Fruit fly (Drosophila melanogaster) whole organism, adult: ENCODE measurements around the gene numb.

Experiments used
- CG11617 ChIP-seq: fragments of 200-800 bp; sonication (Bioruptor generic); optimal IDR thresholded peaks from 2 replicates; lab custom pipeline; 2017; ENCODE audit warnings: mild to moderate bottlenecking, missing biosample characterization, missing genetic modification reagents, missing genetic modification characterization
- CG12768 ChIP-seq: fragments of 200-800 bp; sonication (Bioruptor generic); optimal IDR thresholded peaks from 2 replicates; lab custom pipeline; 2017; ENCODE audit warnings: missing biosample characterization, missing genetic modification characterization, mild to moderate bottlenecking, moderate library complexity, missing genetic modification reagents
- CG14711 ChIP-seq: fragments of 200-800 bp; sonication (Bioruptor generic); optimal IDR thresholded peaks from 2 replicates; lab custom pipeline; 2018; ENCODE audit warnings: missing biosample characterization, mild to moderate bottlenecking, missing genetic modification characterization, moderate library complexity
- CG1620 ChIP-seq: fragments of 200-800 bp; sonication (Bioruptor generic); optimal IDR thresholded peaks from 2 replicates; lab custom pipeline; 2016; ENCODE audit warnings: missing biosample characterization, missing genetic modification characterization
- CG33017 ChIP-seq: fragments of 200-800 bp; sonication (Bioruptor generic); optimal IDR thresholded peaks from 2 replicates; lab custom pipeline; 2018; ENCODE audit warnings: missing biosample characterization, mild to moderate bottlenecking, missing genetic modification characterization, moderate library complexity
- CG5204 ChIP-seq: fragments of 200-800 bp; sonication (Bioruptor generic); optimal IDR thresholded peaks from 2 replicates; lab custom pipeline; 2016; ENCODE audit warnings: missing biosample characterization, missing genetic modification characterization
- CG7045 ChIP-seq: fragments of 200-800 bp; sonication (Bioruptor generic); optimal IDR thresholded peaks from 2 replicates; lab custom pipeline; 2017; ENCODE audit warnings: missing biosample characterization, mild to moderate bottlenecking, missing genetic modification characterization
- CG7101 ChIP-seq: fragments of 200-800 bp; sonication (Bioruptor generic); optimal IDR thresholded peaks from 2 replicates; lab custom pipeline; 2018; ENCODE audit warnings: missing biosample characterization, mild to moderate bottlenecking, missing genetic modification characterization, moderate library complexity
- Clk ChIP-seq: fragments of 200-800 bp; sonication (Bioruptor generic); optimal IDR thresholded peaks from 2 replicates; lab custom pipeline; 2017; ENCODE audit warnings: missing biosample characterization, missing genetic modification characterization
- Crg-1 ChIP-seq: fragments of 200-800 bp; sonication (Bioruptor generic); optimal IDR thresholded peaks from 2 replicates; lab custom pipeline; 2016; ENCODE audit warnings: missing biosample characterization, missing genetic modification characterization
- Hr96 ChIP-seq: fragments of 200-800 bp; sonication (Bioruptor generic); optimal IDR thresholded peaks from 2 replicates; lab custom pipeline; 2016; ENCODE audit warnings: missing biosample characterization, missing genetic modification characterization
- Mnt ChIP-seq: fragments of 200-800 bp; sonication (Bioruptor generic); optimal IDR thresholded peaks from 2 replicates; lab custom pipeline; 2016; ENCODE audit warnings: missing biosample characterization, mild to moderate bottlenecking, missing genetic modification characterization
- bab1 ChIP-seq: fragments of 200-800 bp; sonication (Bioruptor generic); optimal IDR thresholded peaks from 3 replicates; lab custom pipeline; 2019; ENCODE audit warnings: missing biosample characterization, mild to moderate bottlenecking, missing genetic modification characterization, moderate library complexity
- cic ChIP-seq: fragments of 200-800 bp; sonication (Bioruptor generic); optimal IDR thresholded peaks from 2 replicates; lab custom pipeline; 2017; ENCODE audit warnings: missing biosample characterization, mild to moderate bottlenecking, missing genetic modification characterization, moderate library complexity
- cnc ChIP-seq, 2 experiments: fragments of >200 bp; optimal IDR thresholded peaks; 2 replicates each; lab custom pipeline; 2017
- kay ChIP-seq: fragments of 200-800 bp; sonication (Bioruptor generic); peaks from one replicate; lab custom pipeline; 2016; ENCODE audit warnings: missing biosample characterization, missing genetic modification characterization, borderline replicate concordance
- ovo ChIP-seq: fragments of 200-800 bp; sonication (Bioruptor generic); optimal IDR thresholded peaks from 2 replicates; lab custom pipeline; 2016; ENCODE audit warnings: missing biosample characterization, missing genetic modification characterization
- pad ChIP-seq: fragments of 200-800 bp; sonication (Bioruptor generic); optimal IDR thresholded peaks from 3 replicates; lab custom pipeline; 2017; ENCODE audit warnings: missing biosample characterization, missing genetic modification characterization, mild to moderate bottlenecking, moderate library complexity, missing genetic modification reagents
- tj ChIP-seq: fragments of 200-800 bp; sonication (Bioruptor generic); optimal IDR thresholded peaks from 3 replicates; lab custom pipeline; 2017; ENCODE audit warnings: missing biosample characterization, mild to moderate bottlenecking, missing genetic modification characterization, moderate library complexity
- toe ChIP-seq: fragments of 200-800 bp; sonication (Bioruptor generic); optimal IDR thresholded peaks from 2 replicates; lab custom pipeline; 2016; ENCODE audit warnings: missing biosample characterization, missing genetic modification characterization

numb gene

dm6 chr2L:9440640-9441039 is 3.4 kb downstream of the numb start, which contains the start of gene CG33723:
Gene CG33723 (minus strand): TSS chr2L:9440740.
- TF ChIP-seq CG1620 (GFP tag; lab: Kevin White, UChicago) (no peak), CG7101 (tag; lab: Kevin White, UChicago) (no peak), Clk (GFP tag; lab: Kevin White, UChicago) (no peak), CG11617 (GFP tag; lab: Kevin White, UChicago) (no peak), CG33017 (tag; lab: Kevin White, UChicago) (no peak), CG12768 (GFP tag; lab: Kevin White, UChicago) (no peak), Hr96 (GFP tag; lab: Kevin White, UChicago) (no peak), cnc (optimal IDR thresholded peaks at IDR 0.05; lab: Kevin White, UChicago) (no peak), cic (GFP tag; lab: Kevin White, UChicago) (no peak), Crg-1 (GFP tag; lab: Kevin White, UChicago) (no peak), CG14711 (tag; lab: Kevin White, UChicago) (no peak), tj (GFP tag; lab: Kevin White, UChicago) (no peak), Mnt (no peak), ovo (GFP tag; lab: Kevin White, UChicago) (no peak), toe (GFP tag; lab: Kevin White, UChicago) (no peak), pad (GFP tag; lab: Kevin White, UChicago) (no peak), CG5204 (GFP tag; lab: Kevin White, UChicago) (no peak)

- TF ChIP-seq Crg-1 (GFP tag; lab: Kevin White, UChicago) (no peak), CG11617 (GFP tag; lab: Kevin White, UChicago) (no peak), bab1 (no peak), Clk (GFP tag; lab: Kevin White, UChicago) (no peak), CG12768 (GFP tag; lab: Kevin White, UChicago) (no peak), CG7101 (tag; lab: Kevin White, UChicago) (no peak), CG5204 (GFP tag; lab: Kevin White, UChicago) (no peak)
Measured at dm6 chr2L:9442795-9443287, 5.6 kb downstream of the numb start.

- TF ChIP-seq ovo (GFP tag; lab: Kevin White, UChicago) (no peak), CG11617 (GFP tag; lab: Kevin White, UChicago) (no peak), pad (GFP tag; lab: Kevin White, UChicago) (no peak), bab1 (no peak), cnc (optimal IDR thresholded peaks at IDR 0.05; lab: Kevin White, UChicago) (no peak), CG33017 (tag; lab: Kevin White, UChicago) (no peak), CG7101 (tag; lab: Kevin White, UChicago) (no peak), CG5204 (GFP tag; lab: Kevin White, UChicago) (no peak), Mnt (no peak), CG7045 (GFP tag; lab: Kevin White, UChicago) (no peak), Hr96 (GFP tag; lab: Kevin White, UChicago) (no peak), toe (GFP tag; lab: Kevin White, UChicago) (no peak), CG1620 (GFP tag; lab: Kevin White, UChicago) (no peak), tj (GFP tag; lab: Kevin White, UChicago) (no peak), CG14711 (tag; lab: Kevin White, UChicago) (no peak), kay (GFP tag; lab: Kevin White, UChicago) (no peak)
Measured at dm6 chr2L:9445753-9446152, 8.5 kb downstream of the numb start.

- no peak for TF ChIP-seq Mnt
- no peak for TF ChIP-seq pad (GFP tag; lab: Kevin White, UChicago)
- no peak for TF ChIP-seq CG7045 (GFP tag; lab: Kevin White, UChicago)
- TF ChIP-seq cnc (optimal IDR thresholded peaks at IDR 0.05; lab: Kevin White, UChicago) = no peak
- TF ChIP-seq CG12768 (GFP tag; lab: Kevin White, UChicago) = no peak
- no peak for TF ChIP-seq cic (GFP tag; lab: Kevin White, UChicago)
- TF ChIP-seq Hr96 (GFP tag; lab: Kevin White, UChicago) = no peak
- TF ChIP-seq CG1620 (GFP tag; lab: Kevin White, UChicago) = no peak
- no peak for TF ChIP-seq CG5204 (GFP tag; lab: Kevin White, UChicago)
- no peak for TF ChIP-seq CG11617 (GFP tag; lab: Kevin White, UChicago)
- TF ChIP-seq CG7101 (tag; lab: Kevin White, UChicago) = no peak
- TF ChIP-seq ovo (GFP tag; lab: Kevin White, UChicago) = no peak
- TF ChIP-seq kay (GFP tag; lab: Kevin White, UChicago) = no peak
- TF ChIP-seq Crg-1 (GFP tag; lab: Kevin White, UChicago) = no peak
- TF ChIP-seq tj (GFP tag; lab: Kevin White, UChicago) = no peak
Measured at dm6 chr2L:9446398-9446945, 9.2 kb downstream of the numb start.

dm6 chr2L:9447816-9448215 is 10.5 kb downstream of the numb start:
- TF ChIP-seq CG1620 (GFP tag; lab: Kevin White, UChicago) (no peak), pad (GFP tag; lab: Kevin White, UChicago) (peak; percentile 9), cnc (optimal IDR thresholded peaks at IDR 0.05; lab: Kevin White, UChicago) (no peak), Crg-1 (GFP tag; lab: Kevin White, UChicago) (no peak), ovo (GFP tag; lab: Kevin White, UChicago) (no peak), kay (GFP tag; lab: Kevin White, UChicago) (no peak), tj (GFP tag; lab: Kevin White, UChicago) (peak; percentile 58)
